Fruit fly (Drosophila melanogaster) whole organism, embryonic: ENCODE data around the gene wam.

Experiments used
- Blimp-1 ChIP-seq: fragments of 200-800 bp; sonication (Bioruptor generic); optimal IDR thresholded peaks from 3 replicates; lab custom pipeline; 2018; ENCODE audit warnings: missing biosample characterization, missing genetic modification characterization, mild to moderate bottlenecking, moderate library complexity, missing genetic modification reagents
- BtbVII ChIP-seq: fragments of 200-800 bp; sonication (Bioruptor generic); optimal IDR thresholded peaks from 3 replicates; lab custom pipeline; 2017; ENCODE audit warnings: missing biosample characterization, mild to moderate bottlenecking, missing genetic modification characterization
- CG10543 ChIP-seq: fragments of 200-800 bp; sonication (Bioruptor generic); optimal IDR thresholded peaks from 3 replicates; lab custom pipeline; 2017; ENCODE audit warnings: missing biosample characterization, mild to moderate bottlenecking, missing genetic modification characterization, moderate library complexity
- CG10979 ChIP-seq: fragments of 200-800 bp; sonication (Bioruptor generic); optimal IDR thresholded peaks from 2 replicates; lab custom pipeline; 2018; ENCODE audit warnings: missing biosample characterization, mild to moderate bottlenecking, missing genetic modification characterization, moderate library complexity
- CG12391 ChIP-seq: fragments of 200-800 bp; sonication (Bioruptor generic); optimal IDR thresholded peaks from 3 replicates; lab custom pipeline; 2018; ENCODE audit warnings: missing biosample characterization, mild to moderate bottlenecking, missing genetic modification characterization, moderate library complexity
- CG13424 ChIP-seq: fragments of 200-800 bp; sonication (Bioruptor generic); optimal IDR thresholded peaks from 2 replicates; lab custom pipeline; 2019; ENCODE audit warnings: missing biosample characterization, mild to moderate bottlenecking, missing genetic modification characterization, moderate library complexity
- CG13894 ChIP-seq: fragments of 200-800 bp; sonication (Bioruptor generic); optimal IDR thresholded peaks from 3 replicates; lab custom pipeline; 2018; ENCODE audit warnings: missing biosample characterization, mild to moderate bottlenecking, missing genetic modification characterization, moderate library complexity
- CG1529 ChIP-seq: fragments of 200-800 bp; sonication (Bioruptor generic); optimal IDR thresholded peaks from 3 replicates; lab custom pipeline; 2018; ENCODE audit warnings: missing biosample characterization, missing genetic modification characterization
- CG17186 ChIP-seq: fragments of 200-800 bp; sonication (Bioruptor generic); optimal IDR thresholded peaks from 3 replicates; lab custom pipeline; 2017; ENCODE audit warnings: missing biosample characterization, missing genetic modification reagents, missing genetic modification characterization
- CG1792 ChIP-seq: fragments of 200-800 bp; sonication (Bioruptor generic); optimal IDR thresholded peaks from 2 replicates; lab custom pipeline; 2016; ENCODE audit warnings: missing biosample characterization, missing genetic modification characterization
- CG18011 ChIP-seq: fragments of 200-800 bp; sonication (Bioruptor generic); optimal IDR thresholded peaks from 2 replicates; lab custom pipeline; 2017; ENCODE audit warnings: missing biosample characterization, missing genetic modification characterization, mild to moderate bottlenecking, moderate library complexity, missing genotype
- CG1832 ChIP-seq: fragments of 200-800 bp; sonication (Bioruptor generic); optimal IDR thresholded peaks from 2 replicates; lab custom pipeline; 2017; ENCODE audit warnings: missing biosample characterization, mild to moderate bottlenecking, missing genetic modification characterization, inconsistent platforms
- CG18476 ChIP-seq: fragments of 200-800 bp; sonication (Bioruptor generic); optimal IDR thresholded peaks from 2 replicates; lab custom pipeline; 2016; ENCODE audit warnings: missing biosample characterization, mild to moderate bottlenecking, missing genetic modification characterization
- CG3726 ChIP-seq: fragments of 200-800 bp; sonication (Bioruptor generic); IDR thresholded peaks from 3 replicates; pipeline ENCODE4, ENCODE4 v1.3.6; 2022; ENCODE audit warnings: missing biosample characterization, missing genetic modification characterization
- CG42726 ChIP-seq: fragments of 200-800 bp; sonication (Bioruptor generic); IDR thresholded peaks from 2 replicates; pipeline ENCODE4 v1.3.6; 2022; ENCODE audit warnings: missing biosample characterization, missing genetic modification characterization; ENCODE audit not compliant: partially characterized antibody
- CG4404 ChIP-seq: fragments of 200-800 bp; sonication (Bioruptor generic); IDR thresholded peaks from 2 replicates; pipeline ENCODE4 v1.3.6; 2022; ENCODE audit warnings: missing biosample characterization, missing genetic modification characterization
- CG4424 ChIP-seq: fragments of 200-800 bp; sonication (Bioruptor generic); optimal IDR thresholded peaks from 3 replicates; lab custom pipeline; 2016; ENCODE audit warnings: missing biosample characterization, missing genetic modification characterization
- CG8478 ChIP-seq: fragments of >200 bp; optimal IDR thresholded peaks from 2 replicates; lab custom pipeline; 2018
- CG9727 ChIP-seq: fragments of 200-800 bp; sonication (Bioruptor generic); optimal IDR thresholded peaks from 3 replicates; lab custom pipeline; 2017; ENCODE audit warnings: missing biosample characterization, mild to moderate bottlenecking, missing genetic modification characterization
- Camta ChIP-seq: fragments of 200-800 bp; sonication (Bioruptor generic); optimal IDR thresholded peaks from 2 replicates; lab custom pipeline; 2016; ENCODE audit warnings: missing biosample characterization, missing genetic modification characterization
- CrebB ChIP-seq: fragments of 200-800 bp; sonication (Bioruptor generic); optimal IDR thresholded peaks from 3 replicates; lab custom pipeline; 2018; ENCODE audit warnings: missing biosample characterization, mild to moderate bottlenecking, missing genetic modification characterization
- Dek ChIP-seq: fragments of 200-800 bp; sonication (Bioruptor generic); optimal IDR thresholded peaks from 3 replicates; lab custom pipeline; 2019; ENCODE audit warnings: missing biosample characterization, mild to moderate bottlenecking, missing genetic modification characterization, moderate library complexity
- Dfd ChIP-seq, 2 experiments: fragments of >200 bp; optimal IDR thresholded peaks; 2 replicates each; lab custom pipeline; 2017; ENCODE audit warnings: missing biosample characterization in 2 of 2, missing genetic modification characterization in 2 of 2
- ERR ChIP-seq: fragments of 200-800 bp; sonication (Bioruptor generic); optimal IDR thresholded peaks from 2 replicates; lab custom pipeline; 2016; ENCODE audit warnings: missing biosample characterization, missing genetic modification characterization
- HHEX ChIP-seq: fragments of 200-800 bp; sonication (Bioruptor generic); optimal IDR thresholded peaks from 3 replicates; lab custom pipeline; 2017; ENCODE audit warnings: missing biosample characterization, mild to moderate bottlenecking, missing genetic modification characterization, missing genetic modification reagents
- HLH54F ChIP-seq: fragments of 200-800 bp; sonication (Bioruptor generic); optimal IDR thresholded peaks from 3 replicates; lab custom pipeline; 2016; ENCODE audit warnings: missing biosample characterization, missing genetic modification characterization
- Hand ChIP-seq: fragments of 200-800 bp; sonication (Bioruptor generic); optimal IDR thresholded peaks from 2 replicates; lab custom pipeline; 2017; ENCODE audit warnings: mild to moderate bottlenecking, missing biosample characterization, missing genetic modification reagents, missing genetic modification characterization
- Lpt ChIP-seq: fragments of >200 bp; optimal IDR thresholded peaks from 2 replicates; lab custom pipeline; 2018; ENCODE audit warnings: missing biosample characterization, missing genetic modification characterization
- Nf-YC ChIP-seq: fragments of 200-800 bp; optimal IDR thresholded peaks from 3 replicates; lab custom pipeline; 2019; ENCODE audit warnings: missing biosample characterization, mild to moderate bottlenecking, missing genetic modification characterization, moderate library complexity
- Optix ChIP-seq: fragments of 200-800 bp; sonication (Bioruptor generic); IDR thresholded peaks from 3 replicates; pipeline ENCODE4 v1.3.6; 2022; ENCODE audit warnings: missing biosample characterization, missing genetic modification characterization
- Tbp ChIP-seq: fragments of >200 bp; optimal IDR thresholded peaks from 2 replicates; lab custom pipeline; 2018; ENCODE audit warnings: missing biosample characterization, missing genetic modification characterization
- Trl ChIP-seq, 3 experiments: fragments of >200 bp in 2 of 3; fragments of 200-800 bp in 1 of 3; sonication (Bioruptor generic) in 1 of 3; optimal IDR thresholded peaks; 2 replicates in 1 of 3; 3 replicates in 2 of 3; lab custom pipeline; 2016 to 2017; ENCODE audit warnings: missing biosample characterization in 1 of 3, missing genetic modification characterization in 1 of 3
- ato ChIP-seq: fragments of 200-800 bp; sonication (Bioruptor generic); IDR thresholded peaks from 2 replicates; pipeline ENCODE4 v1.3.6; 2022; ENCODE audit warnings: missing biosample characterization, missing genetic modification characterization; ENCODE audit not compliant: partially characterized antibody
- br ChIP-seq: fragments of >200 bp; optimal IDR thresholded peaks from 2 replicates; lab custom pipeline; 2017
- cas ChIP-seq: fragments of 200-800 bp; sonication (Bioruptor generic); IDR thresholded peaks from 2 replicates; pipeline ENCODE4 v1.3.6; 2022; ENCODE audit warnings: missing biosample characterization, missing genetic modification characterization
- chn ChIP-seq: fragments of 200-800 bp; sonication (Bioruptor generic); optimal IDR thresholded peaks from 2 replicates; lab custom pipeline; 2016; ENCODE audit warnings: missing biosample characterization, missing genetic modification characterization
- cwo ChIP-seq: fragments of 200-800 bp; sonication (Bioruptor generic); optimal IDR thresholded peaks from 3 replicates; lab custom pipeline; 2017; ENCODE audit warnings: missing biosample characterization, missing genetic modification characterization, mild to moderate bottlenecking, moderate library complexity, missing genetic modification reagents
- danr ChIP-seq: fragments of 200-800 bp; sonication (Bioruptor generic); IDR thresholded peaks from 2 replicates; pipeline ENCODE4 v1.3.6; 2022; ENCODE audit warnings: missing biosample characterization, missing genetic modification characterization
- dati ChIP-seq: fragments of 200-800 bp; sonication (Bioruptor generic); IDR thresholded peaks from 2 replicates; pipeline ENCODE4 v1.3.6; 2022; ENCODE audit warnings: missing biosample characterization, missing genetic modification characterization
- dm ChIP-seq: fragments of 200-800 bp; sonication (Bioruptor generic); optimal IDR thresholded peaks from 3 replicates; lab custom pipeline; 2016; ENCODE audit warnings: missing biosample characterization, missing genetic modification characterization
- esg ChIP-seq: fragments of 200-800 bp; sonication (Bioruptor generic); conservative IDR thresholded peaks from 2 replicates; pipeline ENCODE4 v1.3.6; 2022; ENCODE audit warnings: missing biosample characterization, missing genetic modification characterization
- insv ChIP-seq, 2 experiments: fragments of 200-800 bp; sonication (Bioruptor generic); optimal IDR thresholded peaks; 3 replicates each; lab custom pipeline; 2016 to 2018; ENCODE audit warnings: missing biosample characterization in 2 of 2, missing genetic modification characterization in 2 of 2
- jing ChIP-seq: fragments of 200-800 bp; sonication (Bioruptor generic); optimal IDR thresholded peaks from 2 replicates; lab custom pipeline; 2018; ENCODE audit warnings: missing biosample characterization, mild to moderate bottlenecking, missing genetic modification characterization
- lov ChIP-seq, 2 experiments: fragments of 200-800 bp in 1 of 2; fragments of >200 bp in 1 of 2; sonication (Bioruptor generic) in 1 of 2; IDR thresholded peaks in 1 of 2; optimal IDR thresholded peaks in 1 of 2; 2 replicates in 1 of 2; 3 replicates in 1 of 2; pipeline versions ENCODE4 v1.3.6 to Lab custom; 2017 to 2022; ENCODE audit warnings: missing biosample characterization in 1 of 2, missing genetic modification characterization in 1 of 2
- mld ChIP-seq: fragments of 200-800 bp; sonication (Bioruptor generic); IDR thresholded peaks from 3 replicates; pipeline ENCODE4 v1.3.6; 2022; ENCODE audit warnings: missing biosample characterization, missing genetic modification characterization; ENCODE audit not compliant: partially characterized antibody
- pita ChIP-seq: fragments of 200-800 bp; sonication (Bioruptor generic); optimal IDR thresholded peaks from 2 replicates; lab custom pipeline; 2017; ENCODE audit warnings: missing biosample characterization, mild to moderate bottlenecking, missing genetic modification characterization
- repo ChIP-seq: fragments of 200-800 bp; sonication (Bioruptor generic); optimal IDR thresholded peaks from 2 replicates; lab custom pipeline; 2016; ENCODE audit warnings: missing biosample characterization, missing genetic modification characterization
- sd ChIP-seq: fragments of 200-800 bp; sonication (Bioruptor generic); optimal IDR thresholded peaks from 3 replicates; lab custom pipeline; 2018; ENCODE audit warnings: missing biosample characterization, mild to moderate bottlenecking, missing genetic modification characterization, moderate library complexity
- sob ChIP-seq: fragments of 200-800 bp; sonication (Bioruptor generic); IDR thresholded peaks from 2 replicates; pipeline ENCODE4 v1.3.6; 2022; ENCODE audit warnings: missing biosample characterization, missing genetic modification characterization
- usp ChIP-seq: fragments of >200 bp; optimal IDR thresholded peaks from 2 replicates; lab custom pipeline; 2017; ENCODE audit warnings: missing biosample characterization, missing genetic modification characterization
- wor ChIP-seq: fragments of 200-800 bp; sonication (Bioruptor generic); IDR thresholded peaks from 2 replicates; pipeline ENCODE4 v1.3.6; 2022; ENCODE audit warnings: missing biosample characterization, missing genetic modification characterization

wam gene

DNA sequence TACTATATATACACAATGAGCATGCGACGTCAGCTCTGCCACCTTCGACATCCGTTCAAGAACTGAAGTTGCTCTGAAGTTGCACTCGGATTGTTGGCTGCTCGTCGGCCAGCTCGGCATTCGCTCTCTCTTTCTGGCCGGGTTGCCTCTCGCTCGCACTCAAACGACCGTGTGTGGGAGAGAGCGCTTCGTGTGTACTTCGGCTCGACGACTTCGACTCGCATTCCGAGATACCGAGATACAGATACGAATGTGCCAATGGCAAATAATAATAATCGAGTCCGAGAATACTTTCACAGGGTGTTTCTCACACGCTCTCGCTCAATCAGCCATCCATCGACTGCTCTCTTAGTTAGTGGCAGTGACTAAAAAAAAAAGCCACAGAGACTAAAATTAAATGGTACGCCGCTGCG is 7.5 kb upstream of the wam start (continued):
- TF ChIP-seq Optix (GFP tag; lab: Robert Waterston, UW) (no peak), CG18476 (GFP tag; lab: Kevin White, UChicago) (no peak), CG9727 (GFP tag; lab: Kevin White, UChicago) (peak; percentile 18), wor (GFP tag; lab: Robert Waterston, UW) (no peak), CG13424 (tag; lab: Kevin White, UChicago) (no peak), HHEX (GFP tag; lab: Kevin White, UChicago) (no peak), insv (GFP tag; optimal IDR thresholded peaks at IDR 0.05; lab: Kevin White, UChicago) (peak in 1 of 2 experiments; percentile 15), lov (optimal IDR thresholded peaks at IDR 0.05; lab: Kevin White, UChicago) (no peak), lov (GFP tag; IDR thresholded peaks at IDR 0.05; lab: Robert Waterston, UW) (0 out of 3 replicates have a peak, but pooled peaks have one; percentile 61), CG10979 (tag; lab: Kevin White, UChicago) (peak; percentile 42), Dfd (GFP tag; optimal IDR thresholded peaks at IDR 0.05; lab: Kevin White, UChicago) (no peak), BtbVII (GFP tag; lab: Kevin White, UChicago) (no peak), Hand (GFP tag; lab: Kevin White, UChicago) (peak; percentile 5), CG1832 (GFP tag; lab: Kevin White, UChicago) (peak; percentile 96), Dek (tag; lab: Kevin White, UChicago) (no peak), CG4404 (no peak), jing (peak; percentile 98), CrebB (tag; lab: Kevin White, UChicago) (peak; percentile 28), CG8478 (peak; percentile 91), Trl (optimal IDR thresholded peaks at IDR 0.05; lab: Kevin White, UChicago) (peak; percentile 68 to 77), Trl (GFP tag; optimal IDR thresholded peaks at IDR 0.05; lab: Kevin White, UChicago) (peak; percentile 50), CG10543 (GFP tag; lab: Kevin White, UChicago) (peak; percentile 76), cwo (GFP tag; lab: Kevin White, UChicago) (no peak), Nf-YC (peak; percentile 98), repo (GFP tag; lab: Kevin White, UChicago) (no peak), Lpt (no peak), HLH54F (GFP tag; lab: Kevin White, UChicago) (no peak), CG4424 (GFP tag; lab: Kevin White, UChicago) (no peak), pita (GFP tag; lab: Kevin White, UChicago) (no peak), dm (GFP tag; lab: Kevin White, UChicago) (peak; percentile 8), cas (GFP tag; lab: Robert Waterston, UW) (no peak), CG17186 (GFP tag; lab: Kevin White, UChicago) (no peak), Blimp-1 (GFP tag; lab: Kevin White, UChicago) (peak; percentile 9), danr (GFP tag; lab: Robert Waterston, UW) (no peak), sob (GFP tag; lab: Robert Waterston, UW) (peak; percentile 60), ato (GFP tag; lab: Robert Waterston, UW) (peak; percentile 59), Camta (GFP tag; lab: Kevin White, UChicago) (no peak), dati (GFP tag; lab: Robert Waterston, UW) (no peak), CG3726 (GFP tag; lab: Robert Waterston, UW) (no peak), CG13894 (tag; lab: Kevin White, UChicago) (no peak), CG1529 (GFP tag; lab: Kevin White, UChicago) (no peak), CG42726 (GFP tag; lab: Robert Waterston, UW) (no peak), CG12391 (peak; percentile 18), usp (no peak), br (lab: Kevin White, UChicago) (no peak), sd (tag; lab: Kevin White, UChicago) (peak; percentile 100), CG1792 (GFP tag; lab: Kevin White, UChicago) (no peak), esg (GFP tag; lab: Robert Waterston, UW) (no peak), chn (GFP tag; lab: Kevin White, UChicago) (peak; percentile 3), ERR (GFP tag; lab: Kevin White, UChicago) (peak; percentile 13), mld (GFP tag; lab: Robert Waterston, UW) (no peak; the same call in 2 of the 3 replicates), CG18011 (no peak), Tbp (GFP tag; lab: Kevin White, UChicago) (peak; percentile 89)
